Fruit fly (Drosophila melanogaster): Measurements from ENCODE around the gene Idh.

Gene Idh

dm6 chr3L:8360643-8361110 is at the start of gene Idh (continued):
- TF ChIP-seq CG17328 (GFP tag; IDR thresholded peaks at IDR 0.05) (no peak), crc (GFP tag; optimal IDR thresholded peaks at IDR 0.05) (no peak), HLHmδ (GFP tag; optimal IDR thresholded peaks at IDR 0.05) (no peak), br (optimal IDR thresholded peaks at IDR 0.05) (no peak), CG4730 (GFP tag; IDR thresholded peaks at IDR 0.05) (no peak), Hr51 (GFP tag; optimal IDR thresholded peaks at IDR 0.05) (peak in 1 of 2 experiments; percentile 29), fu2 (GFP tag; optimal IDR thresholded peaks at IDR 0.05) (no peak), sc (optimal IDR thresholded peaks at IDR 0.05) (no peak), sc (GFP tag; optimal IDR thresholded peaks at IDR 0.05) (no peak), D19A (tag; optimal IDR thresholded peaks at IDR 0.05) (no peak), stc (GFP tag; IDR thresholded peaks at IDR 0.05) (0 out of 2 replicates have a peak, but pooled peaks have one; percentile 33), Ravus (GFP tag; IDR thresholded peaks at IDR 0.05) (no peak), CG9932 (GFP tag; IDR thresholded peaks at IDR 0.05) (peak; percentile 34), CG7928 (GFP tag; optimal IDR thresholded peaks at IDR 0.05) (no peak), dpn (GFP tag; optimal IDR thresholded peaks at IDR 0.05) (no peak), Atf-2 (GFP tag; optimal IDR thresholded peaks at IDR 0.05) (no peak), CG16815 (GFP tag; optimal IDR thresholded peaks at IDR 0.05) (no peak), Ssrp (tag; optimal IDR thresholded peaks at IDR 0.05) (no peak), vvl (GFP tag; IDR thresholded peaks at IDR 0.05) (peak; percentile 52; the same call in 1 of the 2 replicates), CG7963 (GFP tag; IDR thresholded peaks at IDR 0.05; ENCODE audit: partially characterized antibody) (no peak), Hr78 (GFP tag; optimal IDR thresholded peaks at IDR 0.05) (peak in 1 of 2 experiments; percentile 93), Scr (GFP tag; IDR thresholded peaks at IDR 0.05; ENCODE audit: partially characterized antibody) (no peak), CG11093 (GFP tag; IDR thresholded peaks at IDR 0.05) (no peak), Dfd (GFP tag; optimal IDR thresholded peaks at IDR 0.05) (no peak), Asciz (GFP tag; optimal IDR thresholded peaks at IDR 0.05) (no peak), abd-A (tag; optimal IDR thresholded peaks at IDR 0.05) (peak; percentile 76), vfl (GFP tag; optimal IDR thresholded peaks at IDR 0.05) (no peak), luna (GFP tag; optimal IDR thresholded peaks at IDR 0.05) (no peak), CG33557 (GFP tag; optimal IDR thresholded peaks at IDR 0.05) (no peak), CG10209 (GFP tag; optimal IDR thresholded peaks at IDR 0.05) (no peak), rib (GFP tag; IDR thresholded peaks at IDR 0.05) (peak; percentile 57; the same call in 1 of the 2 replicates), CG14050 (GFP tag; IDR thresholded peaks at IDR 0.05) (no peak), CG15601 (tag; optimal IDR thresholded peaks at IDR 0.05) (no peak), insv (GFP tag; optimal IDR thresholded peaks at IDR 0.05) (no peak), CG12104 (GFP tag; optimal IDR thresholded peaks at IDR 0.05) (no peak), pfk (GFP tag; optimal IDR thresholded peaks at IDR 0.05) (no peak), CG4854 (GFP tag; optimal IDR thresholded peaks at IDR 0.05) (no peak), gfzf (GFP tag; optimal IDR thresholded peaks at IDR 0.05) (no peak), exex (tag; optimal IDR thresholded peaks at IDR 0.05) (peak; percentile 46), inv (GFP tag; IDR thresholded peaks at IDR 0.05; ENCODE audit: partially characterized antibody) (no peak), CG17829 (tag; optimal IDR thresholded peaks at IDR 0.05) (no peak), HmgD (GFP tag; optimal IDR thresholded peaks at IDR 0.05) (no peak), aop (GFP tag; IDR thresholded peaks at IDR 0.05) (no peak), odd (GFP tag; optimal IDR thresholded peaks at IDR 0.05) (peak; percentile 29), Dip3 (GFP tag; optimal IDR thresholded peaks at IDR 0.05) (no peak), CG6683 (GFP tag; optimal IDR thresholded peaks at IDR 0.05) (peak; percentile 5), ind (GFP tag; optimal IDR thresholded peaks at IDR 0.05) (no peak), CG16863 (GFP tag; optimal IDR thresholded peaks at IDR 0.05) (no peak), CG10321 (GFP tag; IDR thresholded peaks at IDR 0.05) (no peak), tup (GFP tag; optimal IDR thresholded peaks at IDR 0.05) (no peak), Lhr (GFP tag; optimal IDR thresholded peaks at IDR 0.05) (no peak)

All from whole organism, embryonic.